Worm (Caenorhabditis elegans) whole organism, L3 larva: ENCODE data around the gene vap-1.
A peak's percentile ranks its signal among the peaks of the same experiment; 100 is the strongest.

Source experiments
- ama-1 ChIP-seq: fragments of 150-350 bp; optimal IDR thresholded peaks from 2 replicates; lab custom pipeline; 2018
- ceh-16 ChIP-seq: sonication (generic microtip); optimal IDR thresholded peaks from 2 replicates; lab custom pipeline; 2017; ENCODE audit warnings: missing biosample characterization, missing genetic modification characterization
- ceh-28 ChIP-seq: fragments of 150-350 bp; optimal IDR thresholded peaks from 2 replicates; lab custom pipeline; 2014; ENCODE audit warnings: missing biosample characterization, missing genetic modification reagents, missing genetic modification characterization
- ceh-82 ChIP-seq: fragments of 150-350 bp; optimal IDR thresholded peaks from 2 replicates; lab custom pipeline; 2014; ENCODE audit warnings: missing biosample characterization, missing genetic modification characterization
- ceh-9 ChIP-seq: sonication (generic microtip); optimal IDR thresholded peaks from 2 replicates; lab custom pipeline; 2018; ENCODE audit warnings: missing biosample characterization, missing genetic modification characterization
- daf-12 ChIP-seq: fragments of 150-350 bp; optimal IDR thresholded peaks from 2 replicates; lab custom pipeline; 2014; ENCODE audit warnings: missing biosample characterization, missing genetic modification reagents, missing genetic modification characterization
- egl-5 ChIP-seq: fragments of 150-350 bp; optimal IDR thresholded peaks from 2 replicates; lab custom pipeline; 2017; ENCODE audit warnings: missing biosample characterization, missing genetic modification reagents, missing genetic modification characterization, inconsistent platforms
- elt-1 ChIP-seq: fragments of 150-350 bp; optimal IDR thresholded peaks from 2 replicates; lab custom pipeline; 2014; ENCODE audit warnings: missing biosample characterization, missing genetic modification characterization
- elt-2 ChIP-seq: sonication (generic microtip); optimal IDR thresholded peaks from 2 replicates; lab custom pipeline; 2016; ENCODE audit warnings: missing genetic modification reagents, mild to moderate bottlenecking, missing genetic modification characterization, missing compliant biosample characterization
- elt-3 ChIP-seq, 3 experiments: fragments of 150-350 bp in 1 of 3; sonication (generic microtip) in 2 of 3; optimal IDR thresholded peaks; 2 replicates in 2 of 3; 4 replicates in 1 of 3; lab custom pipeline; 2014 to 2017; ENCODE audit warnings: missing biosample characterization in 3 of 3, missing genetic modification characterization in 3 of 3
- eor-1 ChIP-seq, 2 experiments: fragments of 150-350 bp; optimal IDR thresholded peaks; 2 replicates each; lab custom pipeline; 2014 to 2018; ENCODE audit warnings: missing biosample characterization in 2 of 2, missing genetic modification characterization in 2 of 2
- fkh-10 ChIP-seq: sonication (generic microtip); optimal IDR thresholded peaks from 2 replicates; lab custom pipeline; 2017; ENCODE audit warnings: missing biosample characterization, missing genetic modification reagents, missing genetic modification characterization
- fos-1 ChIP-seq: fragments of 150-350 bp; optimal IDR thresholded peaks from 2 replicates; lab custom pipeline; 2014; ENCODE audit warnings: missing biosample characterization, missing genetic modification characterization
- hmg-11 ChIP-seq: sonication (generic microtip); optimal IDR thresholded peaks from 2 replicates; lab custom pipeline; 2016; ENCODE audit warnings: missing genetic modification characterization, missing compliant biosample characterization
- jun-1 ChIP-seq: fragments of 150-350 bp; optimal IDR thresholded peaks from 2 replicates; lab custom pipeline; 2014; ENCODE audit warnings: missing biosample characterization, missing genetic modification reagents, missing genetic modification characterization
- lin-15B ChIP-seq: fragments of 150-350 bp; optimal IDR thresholded peaks from 2 replicates; lab custom pipeline; 2014; ENCODE audit warnings: missing biosample characterization, missing genetic modification characterization
- lin-39 ChIP-seq: fragments of 150-350 bp; optimal IDR thresholded peaks from 2 replicates; lab custom pipeline; 2018; ENCODE audit warnings: missing biosample characterization, missing genetic modification reagents, missing genetic modification characterization
- lsy-12 ChIP-seq: sonication (generic microtip); optimal IDR thresholded peaks from 2 replicates; lab custom pipeline; 2016; ENCODE audit warnings: mild to moderate bottlenecking, missing genetic modification characterization, missing compliant biosample characterization
- nfya-1 ChIP-seq: sonication (generic microtip); optimal IDR thresholded peaks from 2 replicates; lab custom pipeline; 2017; ENCODE audit warnings: missing genetic modification characterization, mild to moderate bottlenecking, missing compliant biosample characterization, antibody characterized with exemption, moderate library complexity; ENCODE audit not compliant: insufficient read depth
- nhr-12 ChIP-seq: fragments of 150-350 bp; optimal IDR thresholded peaks from 2 replicates; lab custom pipeline; 2014; ENCODE audit warnings: missing biosample characterization, missing genetic modification characterization
- nhr-23 ChIP-seq: fragments of 150-350 bp; optimal IDR thresholded peaks from 2 replicates; lab custom pipeline; 2014; ENCODE audit warnings: missing biosample characterization, missing genetic modification reagents, missing genetic modification characterization
- nhr-237 ChIP-seq: fragments of 150-350 bp; optimal IDR thresholded peaks from 2 replicates; lab custom pipeline; 2014; ENCODE audit warnings: missing biosample characterization, missing genetic modification characterization
- nhr-25 ChIP-seq: sonication (generic microtip); optimal IDR thresholded peaks from 2 replicates; lab custom pipeline; 2017; ENCODE audit warnings: missing biosample characterization, missing genetic modification characterization
- nhr-28 ChIP-seq: fragments of 150-350 bp; optimal IDR thresholded peaks from 2 replicates; lab custom pipeline; 2014; ENCODE audit warnings: missing biosample characterization, missing genetic modification characterization
- nhr-43 ChIP-seq: sonication (generic microtip); optimal IDR thresholded peaks from 2 replicates; lab custom pipeline; 2016; ENCODE audit warnings: mild to moderate bottlenecking, missing genetic modification characterization, missing compliant biosample characterization; ENCODE audit not compliant: poor library complexity, severe bottlenecking
- nhr-67 ChIP-seq: fragments of 150-350 bp; optimal IDR thresholded peaks from 2 replicates; lab custom pipeline; 2014; ENCODE audit warnings: missing biosample characterization, missing genetic modification characterization
- nhr-76 ChIP-seq: fragments of 150-350 bp; sonication (generic microtip); optimal IDR thresholded peaks from 5 replicates; lab custom pipeline; 2014; ENCODE audit warnings: missing biosample characterization, missing genetic modification characterization
- nhr-77 ChIP-seq: fragments of 150-350 bp; optimal IDR thresholded peaks from 2 replicates; lab custom pipeline; 2014; ENCODE audit warnings: missing biosample characterization, missing genetic modification characterization
- pha-4 ChIP-seq: fragments of 150-350 bp; optimal IDR thresholded peaks from 2 replicates; lab custom pipeline; 2014; ENCODE audit warnings: missing biosample characterization, missing genetic modification reagents, missing genetic modification characterization
- sea-2 ChIP-seq: fragments of 150-350 bp; sonication (generic microtip); optimal IDR thresholded peaks from 4 replicates; lab custom pipeline; 2014; ENCODE audit warnings: missing biosample characterization, missing genetic modification reagents, missing genetic modification characterization
- skn-1 ChIP-seq: fragments of 150-350 bp; optimal IDR thresholded peaks from 2 replicates; lab custom pipeline; 2014; ENCODE audit warnings: missing biosample characterization, missing genetic modification characterization
- snpc-4 ChIP-seq: fragments of 150-350 bp; optimal IDR thresholded peaks from 2 replicates; lab custom pipeline; 2014; ENCODE audit warnings: missing biosample characterization, missing genetic modification characterization
- tbx-2 ChIP-seq: sonication (generic microtip); optimal IDR thresholded peaks from 2 replicates; lab custom pipeline; 2016; ENCODE audit warnings: mild to moderate bottlenecking, missing genetic modification characterization, missing compliant biosample characterization
- unc-39 ChIP-seq: sonication (generic microtip); optimal IDR thresholded peaks from 4 replicates; lab custom pipeline; 2017; ENCODE audit warnings: missing biosample characterization, missing genetic modification characterization
- unc-62 ChIP-seq: fragments of 150-350 bp; sonication (generic microtip); optimal IDR thresholded peaks from 4 replicates; lab custom pipeline; 2014; ENCODE audit warnings: missing biosample characterization, missing genetic modification reagents, missing genetic modification characterization
- zag-1 ChIP-seq: fragments of 150-350 bp; optimal IDR thresholded peaks from 2 replicates; lab custom pipeline; 2014; ENCODE audit warnings: missing biosample characterization, missing genetic modification characterization
- ztf-4 ChIP-seq: fragments of 150-350 bp; optimal IDR thresholded peaks from 2 replicates; lab custom pipeline; 2014; ENCODE audit warnings: missing biosample characterization, missing genetic modification characterization

Gene vap-1

ce11 chrX:17396456-17396855 is at the start of gene vap-1, which contains the start of gene F11C7.2:
Gene vap-1, minus strand, starts transcription at chrX:17396556.
Gene F11C7.2, plus strand, starts transcription at chrX:17396814.
- no peak for TF ChIP-seq skn-1 (tag; lab: Kevin White, UChicago)

- TF ChIP-seq ztf-4 (tag; lab: Kevin White, UChicago) (no peak), ceh-16 (tag; lab: Kevin White, UChicago) (no peak)
- TF ChIP-seq, all 47 proteins: peak for 0
These were observed 42.0 kb upstream of the vap-1 start, which contains the start of gene C36E6.8 for ce11 chrX:17438386-17438785. Gene C36E6.8, plus strand, starts transcription at chrX:17438686.

- TF ChIP-seq nfya-1 (tag; lab: Kevin White, UChicago) (peak; percentile 82), nhr-23 (tag; lab: Kevin White, UChicago) (peak; percentile 14), ceh-16 (tag; lab: Kevin White, UChicago) (no peak), eor-1 (tag; optimal IDR thresholded peaks at IDR 0.05; lab: Kevin White, UChicago) (no peak), nhr-25 (tag; lab: Kevin White, UChicago) (peak; percentile 7), lin-39 (tag; lab: Kevin White, UChicago) (peak; percentile 55), elt-2 (tag; lab: Kevin White, UChicago) (peak; percentile 27), ceh-9 (tag; lab: Kevin White, UChicago) (no peak), fos-1 (tag; lab: Kevin White, UChicago) (no peak), lin-15B (tag; lab: Kevin White, UChicago) (peak; percentile 27), skn-1 (tag; lab: Kevin White, UChicago) (peak; percentile 11), pha-4 (tag; lab: Kevin White, UChicago) (peak; percentile 23), elt-1 (tag; lab: Kevin White, UChicago) (peak; percentile 1), snpc-4 (tag; lab: Kevin White, UChicago) (peak; percentile 72)
These were observed 37.9 kb upstream of the vap-1 start, which contains the start of gene fubl-3 for ce11 chrX:17434234-17434633. Gene fubl-3, plus strand, starts transcription at chrX:17434445.

- TF ChIP-seq ama-1 (no peak), egl-5 (tag; lab: Kevin White, UChicago) (peak; percentile 91)
- TF ChIP-seq, all 47 proteins: peak for 1
These were observed 32.4 kb upstream of the vap-1 start, which contains the start of gene pbo-6 for ce11 chrX:17428803-17429202. Gene pbo-6, plus strand, starts transcription at chrX:17429042.

- TF ChIP-seq unc-39 (tag; lab: Kevin White, UChicago) = no peak
- peak; percentile 76 for TF ChIP-seq nhr-23 (tag; lab: Kevin White, UChicago)
- TF ChIP-seq fkh-10 (GFP tag; lab: Kevin White, UChicago) = no peak
- TF ChIP-seq ceh-28 (tag; lab: Kevin White, UChicago) = no peak
- TF ChIP-seq nhr-76 (tag; lab: Kevin White, UChicago) = no peak
- no peak for TF ChIP-seq ama-1
- peak in 1 of 3 experiments; percentile 25 for TF ChIP-seq elt-3 (tag; optimal IDR thresholded peaks at IDR 0.05; lab: Kevin White, UChicago)
- TF ChIP-seq nhr-77 = no peak
- TF ChIP-seq nhr-237 (tag; lab: Kevin White, UChicago) = no peak
- no peak for TF ChIP-seq zag-1
- no peak for TF ChIP-seq elt-2 (tag; lab: Kevin White, UChicago)
- no peak for TF ChIP-seq ceh-9 (tag; lab: Kevin White, UChicago)
- no peak for TF ChIP-seq lin-39 (tag; lab: Kevin White, UChicago)
- no peak for TF ChIP-seq tbx-2 (tag; lab: Kevin White, UChicago)
- no peak for TF ChIP-seq skn-1 (tag; lab: Kevin White, UChicago)
- TF ChIP-seq jun-1 (tag; lab: Kevin White, UChicago) = no peak
- TF ChIP-seq nhr-28 (tag; lab: Kevin White, UChicago) = no peak
- TF ChIP-seq eor-1 (tag; optimal IDR thresholded peaks at IDR 0.05; lab: Kevin White, UChicago) = no peak
- TF ChIP-seq ztf-4 (tag; lab: Kevin White, UChicago) = no peak
- TF ChIP-seq sea-2 (GFP tag; lab: Kevin White, UChicago) = no peak
- no peak for TF ChIP-seq nhr-67 (tag; lab: Kevin White, UChicago)
- TF ChIP-seq nhr-12 = no peak
- no peak for TF ChIP-seq hmg-11 (tag; lab: Kevin White, UChicago)
- TF ChIP-seq lin-15B (tag; lab: Kevin White, UChicago) = no peak
- TF ChIP-seq elt-1 (tag; lab: Kevin White, UChicago) = peak; percentile 94
- TF ChIP-seq egl-5 (tag; lab: Kevin White, UChicago) = no peak
- peak; percentile 52 for TF ChIP-seq nhr-43 (tag; lab: Kevin White, UChicago)
- TF ChIP-seq snpc-4 (tag; lab: Kevin White, UChicago) = no peak
- no peak for TF ChIP-seq lsy-12
- TF ChIP-seq ceh-82 (tag; lab: Kevin White, UChicago) = no peak
- peak; percentile 25 for TF ChIP-seq nfya-1 (tag; lab: Kevin White, UChicago)
- peak; percentile 55 for TF ChIP-seq unc-62
- TF ChIP-seq ceh-16 (tag; lab: Kevin White, UChicago) = no peak
- no peak for TF ChIP-seq pha-4 (tag; lab: Kevin White, UChicago)
- TF ChIP-seq nhr-25 (tag; lab: Kevin White, UChicago) = peak; percentile 60
- TF ChIP-seq daf-12 (tag; lab: Kevin White, UChicago) = no peak
These were observed 31.4 kb upstream of the vap-1 start for ce11 chrX:17427778-17428177.
